Worm (Caenorhabditis elegans) whole organism, L4 larva: ENCODE data around the gene dct-12.

Source experiments
- lsy-2 ChIP-seq, 2 experiments: fragments of 150-350 bp in 1 of 2; sonication (generic microtip) in 1 of 2; optimal IDR thresholded peaks; 2 replicates each; lab custom pipeline; 2014 to 2017; ENCODE audit warnings: missing biosample characterization in 2 of 2, missing genetic modification characterization in 2 of 2
- mdt-29 ChIP-seq: fragments of 200-800 bp; sonication (Bioruptor generic); IDR thresholded peaks from 2 replicates; pipeline ENCODE4 v1.3.6; 2022; ENCODE audit warnings: missing genetic modification reagents, missing genetic modification characterization, missing compliant biosample characterization

DNA sequence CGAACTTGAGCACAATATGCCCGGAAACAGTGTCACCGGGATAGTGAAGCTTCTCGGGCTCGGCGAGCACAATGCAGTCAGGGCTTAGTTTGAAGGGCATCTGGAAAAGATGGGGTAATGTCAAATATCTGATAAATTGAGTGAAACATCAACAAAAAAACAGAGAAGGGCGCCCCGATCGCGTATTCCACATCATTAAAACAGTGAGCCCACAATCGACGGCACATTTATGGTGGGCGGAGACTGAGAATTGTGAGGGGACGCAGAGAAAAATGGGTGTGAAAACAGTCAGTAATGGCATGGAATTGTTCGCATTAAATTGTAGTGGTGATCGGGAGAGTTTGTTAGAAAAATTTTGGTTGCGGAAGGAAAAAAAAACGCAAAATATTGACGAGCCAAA, 48.6 kb upstream of the dct-12 start, which contains the start of gene arrd-9:
- TF ChIP-seq mdt-29 (GFP tag; lab: Robert Waterston, UW), result no peak
- no peak for TF ChIP-seq lsy-2 (tag; optimal IDR thresholded peaks at IDR 0.05; lab: Kevin White, UChicago)
